Fruit fly (Drosophila melanogaster): ENCODE measurements around the gene CG3847.

CG3847 gene

dm6 chrX:6343786-6344537 lies 2.9 kb upstream of the CG3847 start (continued):
- TF ChIP-seq Elba2 (GFP tag; optimal IDR thresholded peaks at IDR 0.05) = no peak
- no peak for TF ChIP-seq gro (GFP tag; optimal IDR thresholded peaks at IDR 0.05)
- TF ChIP-seq mirr (GFP tag; optimal IDR thresholded peaks at IDR 0.05) = no peak
- TF ChIP-seq tll (GFP tag; optimal IDR thresholded peaks at IDR 0.05) = no peak
- no peak for TF ChIP-seq CG12104 (GFP tag; optimal IDR thresholded peaks at IDR 0.05)
- TF ChIP-seq CG31224 (GFP tag; IDR thresholded peaks at IDR 0.05) = no peak
- 0 out of 2 replicates have a peak, but pooled peaks have one; percentile 19 for TF ChIP-seq CG10321 (GFP tag; IDR thresholded peaks at IDR 0.05)
- 0 out of 3 replicates have a peak, but pooled peaks have one; percentile 13 for TF ChIP-seq CG11093 (GFP tag; IDR thresholded peaks at IDR 0.05)
- peak; percentile 91 for TF ChIP-seq sens (GFP tag)
- TF ChIP-seq Bteb2 (GFP tag; optimal IDR thresholded peaks at IDR 0.05) = no peak
- TF ChIP-seq CG6175 (GFP tag; IDR thresholded peaks at IDR 0.05) = no peak
- TF ChIP-seq CG33557 (GFP tag; optimal IDR thresholded peaks at IDR 0.05) = no peak
- no peak for TF ChIP-seq Mad (GFP tag; optimal IDR thresholded peaks at IDR 0.05)
- no peak for TF ChIP-seq wek (GFP tag; optimal IDR thresholded peaks at IDR 0.05)
- no peak for TF ChIP-seq HLH54F (GFP tag; optimal IDR thresholded peaks at IDR 0.05)
- TF ChIP-seq Sox102F (GFP tag; optimal IDR thresholded peaks at IDR 0.05) = peak; percentile 63
- no peak for TF ChIP-seq eve (GFP tag; optimal IDR thresholded peaks at IDR 0.05)
- 0 out of 2 replicates have a peak, but pooled peaks have one; percentile 53 for TF ChIP-seq CG32767 (GFP tag; IDR thresholded peaks at IDR 0.05)
- TF ChIP-seq crol (GFP tag; IDR thresholded peaks at IDR 0.05) = peak; percentile 90
- no peak for TF ChIP-seq YL-1 (GFP tag; optimal IDR thresholded peaks at IDR 0.05)
- no peak for TF ChIP-seq CG30431 (GFP tag; optimal IDR thresholded peaks at IDR 0.05)
- TF ChIP-seq bigmax (GFP tag; optimal IDR thresholded peaks at IDR 0.05) = no peak
- TF ChIP-seq crp (GFP tag; optimal IDR thresholded peaks at IDR 0.05) = no peak
- no peak for TF ChIP-seq CG14710 (tag; optimal IDR thresholded peaks at IDR 0.05)
- no peak for TF ChIP-seq CG17912 (GFP tag; optimal IDR thresholded peaks at IDR 0.05)
- peak; percentile 18 for TF ChIP-seq CG18262 (tag; optimal IDR thresholded peaks at IDR 0.05)
- peak; percentile 40; the same call in 1 of the 2 replicates for TF ChIP-seq Atf6 (GFP tag; IDR thresholded peaks at IDR 0.05)
- no peak; the same call in 1 of the 2 replicates for TF ChIP-seq NFAT (GFP tag; IDR thresholded peaks at IDR 0.05)
- no peak for TF ChIP-seq Doc2 (GFP tag; IDR thresholded peaks at IDR 0.05)
- no peak for TF ChIP-seq CG4328 (GFP tag; optimal IDR thresholded peaks at IDR 0.05)
- no peak for TF ChIP-seq CTCF (GFP tag; optimal IDR thresholded peaks at IDR 0.05)
- no peak for TF ChIP-seq D (optimal IDR thresholded peaks at IDR 0.05)
- TF ChIP-seq D (GFP tag; optimal IDR thresholded peaks at IDR 0.05) = no peak
- peak; percentile 48 for TF ChIP-seq CG17359 (tag; optimal IDR thresholded peaks at IDR 0.05)
- peak; percentile 2 for TF ChIP-seq Atf-2 (GFP tag; optimal IDR thresholded peaks at IDR 0.05)
- no peak for TF ChIP-seq CG34376 (GFP tag; optimal IDR thresholded peaks at IDR 0.05)
- TF ChIP-seq CG15601 (tag; optimal IDR thresholded peaks at IDR 0.05) = peak; percentile 6
- no peak for TF ChIP-seq CG10431 (GFP tag; optimal IDR thresholded peaks at IDR 0.05)
- peak; percentile 31 for TF ChIP-seq CG3163 (GFP tag; optimal IDR thresholded peaks at IDR 0.05)
- TF ChIP-seq CG14667 (GFP tag; IDR thresholded peaks at IDR 0.05) = no peak
- TF ChIP-seq tio (GFP tag; optimal IDR thresholded peaks at IDR 0.05) = no peak
- no peak for TF ChIP-seq seq (GFP tag; IDR thresholded peaks at IDR 0.05)
- TF ChIP-seq btn (GFP tag; optimal IDR thresholded peaks at IDR 0.05) = no peak
- TF ChIP-seq fd102C (GFP tag; optimal IDR thresholded peaks at IDR 0.05) = no peak
- no peak for TF ChIP-seq CG11085 (GFP tag; IDR thresholded peaks at IDR 0.05)
- TF ChIP-seq Lim3 (GFP tag; IDR thresholded peaks at IDR 0.05) = 0 out of 2 replicates have a peak, but pooled peaks have one; percentile 16
- TF ChIP-seq CG32772 (GFP tag; IDR thresholded peaks at IDR 0.05) = peak; percentile 70
- peak; percentile 79; the same call in 2 of the 3 replicates for TF ChIP-seq ase (GFP tag; IDR thresholded peaks at IDR 0.05)
- no peak for TF ChIP-seq CG31441 (GFP tag; IDR thresholded peaks at IDR 0.05)
- TF ChIP-seq dmrt11E (tag; optimal IDR thresholded peaks at IDR 0.05) = no peak
- no peak for TF ChIP-seq pros (GFP tag; optimal IDR thresholded peaks at IDR 0.05)
